Worm (Caenorhabditis elegans): ENCODE results near the gene swt-3.
A peak's percentile ranks its signal among the peaks of the same experiment; 100 is the strongest.

- TF ChIP-seq ceh-36 (tag; optimal IDR thresholded peaks at IDR 0.05) (no peak), hmg-4 (GFP tag; optimal IDR thresholded peaks at IDR 0.05) (peak; percentile 95), ets-7 (tag; optimal IDR thresholded peaks at IDR 0.05) (peak; percentile 46), flt-1 (GFP tag; IDR thresholded peaks at IDR 0.05) (peak; percentile 2; the same call in 1 of the 2 replicates), hmbx-1 (tag; optimal IDR thresholded peaks at IDR 0.05) (no peak), tbx-11 (GFP tag; IDR thresholded peaks at IDR 0.05) (no peak; the same call in 1 of the 2 replicates), ama-1 (optimal IDR thresholded peaks at IDR 0.05) (peak; percentile 43)
Observed at ce11 chrIV:10821672-10822304, 41.3 kb upstream of the swt-3 start.
